Worm (Caenorhabditis elegans) whole organism, L4 larva: ENCODE data around the gene lgc-1.
A peak's percentile ranks its signal among the peaks of the same experiment; 100 is the strongest.

ENCODE experiments used
- F37D6.2 ChIP-seq: sonication (generic microtip); optimal IDR thresholded peaks from 2 replicates; lab custom pipeline; 2016; ENCODE audit warnings: mild to moderate bottlenecking, missing genetic modification characterization, missing compliant biosample characterization
- F44E2.7 ChIP-seq: fragments of 200-800 bp; sonication (Bioruptor generic); IDR thresholded peaks from 2 replicates; pipeline ENCODE4 v2.1.2; 2022; ENCODE audit warnings: missing genetic modification characterization, missing compliant biosample characterization
- T20F7.1 ChIP-seq: fragments of 200-800 bp; sonication (Bioruptor generic); optimal IDR thresholded peaks from 2 replicates; lab custom pipeline; 2018; ENCODE audit warnings: mild to moderate bottlenecking, missing genetic modification characterization, missing compliant biosample characterization
- T26A8.4 ChIP-seq: fragments of 200-800 bp; sonication (Bioruptor generic); IDR thresholded peaks from 2 replicates; pipeline ENCODE4 v1.3.6; 2022; ENCODE audit warnings: missing genetic modification characterization, missing compliant biosample characterization
- Y75B8A.6 ChIP-seq: fragments of 200-800 bp; sonication (Bioruptor generic); IDR thresholded peaks from 2 replicates; pipeline ENCODE4 v1.3.6; 2022; ENCODE audit warnings: missing genetic modification reagents, missing genetic modification characterization, missing compliant biosample characterization
- ZK337.2 ChIP-seq: fragments of 200-800 bp; sonication (Bioruptor generic); IDR thresholded peaks from 2 replicates; pipeline ENCODE4 v1.3.6; 2022; ENCODE audit warnings: missing genetic modification reagents, missing genetic modification characterization, missing compliant biosample characterization
- ceh-20 ChIP-seq: fragments of 200-800 bp; sonication (Bioruptor generic); IDR thresholded peaks from 2 replicates; pipeline ENCODE4 v1.3.6; 2022; ENCODE audit warnings: missing genetic modification reagents, missing genetic modification characterization, missing compliant biosample characterization
- ceh-44 ChIP-seq: fragments of 200-800 bp; sonication (Bioruptor generic); IDR thresholded peaks from 2 replicates; pipeline ENCODE4 v1.3.6; 2022; ENCODE audit warnings: missing genetic modification reagents, missing genetic modification characterization, missing compliant biosample characterization
- daf-8 ChIP-seq: fragments of 200-800 bp; sonication (Bioruptor generic); IDR thresholded peaks from 2 replicates; pipeline ENCODE4 v1.3.6; 2022; ENCODE audit warnings: missing genetic modification characterization, missing compliant biosample characterization
- duxl-1 ChIP-seq: sonication (generic microtip); optimal IDR thresholded peaks from 2 replicates; lab custom pipeline; 2016; ENCODE audit warnings: mild to moderate bottlenecking, missing genetic modification characterization, moderate library complexity, missing compliant biosample characterization; ENCODE audit not compliant: poor library complexity
- dve-1 ChIP-seq: sonication (generic microtip); optimal IDR thresholded peaks from 2 replicates; lab custom pipeline; 2017; ENCODE audit warnings: antibody characterized with exemption, mild to moderate bottlenecking, missing genetic modification characterization, missing compliant biosample characterization; ENCODE audit not compliant: insufficient read depth
- egl-43 ChIP-seq: fragments of 200-800 bp; sonication (Bioruptor generic); IDR thresholded peaks from 2 replicates; pipeline ENCODE4 v1.3.6; 2022; ENCODE audit warnings: missing genetic modification reagents, missing genetic modification characterization, missing compliant biosample characterization
- fos-1 ChIP-seq: fragments of 150-350 bp; optimal IDR thresholded peaks from 2 replicates; lab custom pipeline; 2014; ENCODE audit warnings: missing biosample characterization, missing genetic modification characterization
- hif-1 ChIP-seq, 2 experiments: sonication (generic microtip); optimal IDR thresholded peaks; 2 replicates each; lab custom pipeline; 2016 to 2017; ENCODE audit warnings: missing compliant biosample characterization in 2 of 2, missing genetic modification characterization in 2 of 2, missing genetic modification reagents in 2 of 2, missing genotype in 2 of 2, mild to moderate bottlenecking in 1 of 2
- hlh-30 ChIP-seq: sonication (generic microtip); optimal IDR thresholded peaks from 2 replicates; lab custom pipeline; 2017; ENCODE audit warnings: antibody characterized with exemption, mild to moderate bottlenecking, missing genetic modification characterization, missing compliant biosample characterization; ENCODE audit not compliant: insufficient read depth
- lin-15B ChIP-seq: fragments of 150-350 bp; sonication (generic microtip); optimal IDR thresholded peaks from 3 replicates; lab custom pipeline; 2014; ENCODE audit warnings: missing biosample characterization, missing genetic modification characterization
- lir-3 ChIP-seq: sonication (generic microtip); optimal IDR thresholded peaks from 2 replicates; lab custom pipeline; 2016; ENCODE audit warnings: mild to moderate bottlenecking, missing genetic modification characterization, missing compliant biosample characterization
- mep-1 ChIP-seq: fragments of 150-350 bp; sonication (generic microtip); optimal IDR thresholded peaks from 3 replicates; lab custom pipeline; 2014; ENCODE audit warnings: missing biosample characterization, missing genetic modification characterization
- nhr-237 ChIP-seq: sonication (generic microtip); optimal IDR thresholded peaks from 2 replicates; lab custom pipeline; 2017; ENCODE audit warnings: missing biosample characterization, missing genetic modification characterization
- nhr-25 ChIP-seq: sonication (generic microtip); optimal IDR thresholded peaks from 2 replicates; lab custom pipeline; 2017; ENCODE audit warnings: missing genetic modification characterization, mild to moderate bottlenecking, missing compliant biosample characterization, antibody characterized with exemption, moderate library complexity, borderline replicate concordance; ENCODE audit not compliant: insufficient read depth
- nhr-42 ChIP-seq: fragments of 200-800 bp; sonication (Bioruptor generic); IDR thresholded peaks from 2 replicates; pipeline ENCODE4 v1.3.6; 2022; ENCODE audit warnings: missing genetic modification characterization, missing compliant biosample characterization
- nhr-76 ChIP-seq: fragments of 150-350 bp; optimal IDR thresholded peaks from 2 replicates; lab custom pipeline; 2014; ENCODE audit warnings: missing biosample characterization, missing genetic modification characterization
- pha-4 ChIP-seq, 2 experiments: fragments of 150-350 bp in 1 of 2; fragments of 200-800 bp in 1 of 2; sonication (Bioruptor generic) in 1 of 2; IDR thresholded peaks in 1 of 2; optimal IDR thresholded peaks in 1 of 2; 2 replicates each; pipeline versions ENCODE4 v1.3.6 to Lab custom; 2014 to 2022; ENCODE audit warnings: missing genetic modification characterization in 2 of 2, missing genetic modification reagents in 2 of 2, missing biosample characterization in 1 of 2, missing compliant biosample characterization in 1 of 2
- php-3 ChIP-seq: fragments of 200-800 bp; sonication (Bioruptor generic); IDR thresholded peaks from 2 replicates; pipeline ENCODE4 v1.3.6; 2022; ENCODE audit warnings: missing genetic modification reagents, missing genetic modification characterization, missing compliant biosample characterization
- pqm-1 ChIP-seq: sonication (generic microtip); optimal IDR thresholded peaks from 2 replicates; lab custom pipeline; 2017; ENCODE audit warnings: missing biosample characterization, missing genetic modification characterization
- set-16 ChIP-seq: fragments of 200-800 bp; sonication (Bioruptor generic); IDR thresholded peaks from 2 replicates; pipeline ENCODE4 v1.3.6; 2022; ENCODE audit warnings: missing genetic modification reagents, missing genetic modification characterization, missing compliant biosample characterization
- snpc-1.2 ChIP-seq: fragments of 200-800 bp; sonication (Bioruptor generic); IDR thresholded peaks from 2 replicates; pipeline ENCODE4 v1.3.6; 2022; ENCODE audit warnings: missing genetic modification reagents, missing genetic modification characterization, missing compliant biosample characterization
- spr-1 ChIP-seq: sonication (generic microtip); optimal IDR thresholded peaks from 2 replicates; lab custom pipeline; 2016; ENCODE audit warnings: mild to moderate bottlenecking, missing genetic modification characterization, missing compliant biosample characterization
- tra-1 ChIP-seq: fragments of 200-800 bp; sonication (Bioruptor generic); IDR thresholded peaks from 2 replicates; pipeline ENCODE4 v1.3.6; 2022; ENCODE audit warnings: missing genetic modification reagents, missing genetic modification characterization, missing compliant biosample characterization
- unc-62 ChIP-seq, 3 experiments: fragments of 150-350 bp in 1 of 3; sonication (generic microtip); optimal IDR thresholded peaks in 2 of 3; peaks in 1 of 3; 1 replicate in 1 of 3; 2 replicates in 2 of 3; lab custom pipeline; 2014 to 2017; ENCODE audit warnings: missing biosample characterization in 3 of 3, missing genetic modification characterization in 3 of 3, missing genetic modification reagents in 3 of 3, missing genotype in 1 of 3
- vab-7 ChIP-seq: fragments of 200-800 bp; sonication (Bioruptor generic); IDR thresholded peaks from 2 replicates; pipeline ENCODE4 v1.3.6; 2022; ENCODE audit warnings: missing genetic modification reagents, missing genetic modification characterization, missing compliant biosample characterization
- zfp-2 ChIP-seq: sonication (generic microtip); optimal IDR thresholded peaks from 2 replicates; lab custom pipeline; 2016; ENCODE audit warnings: mild to moderate bottlenecking, missing genetic modification characterization, missing compliant biosample characterization
- zfp-3 ChIP-seq: fragments of 200-800 bp; sonication (Bioruptor generic); conservative IDR thresholded peaks from 2 replicates; pipeline ENCODE4 v1.3.6; 2022; ENCODE audit warnings: missing genetic modification reagents, missing genetic modification characterization, missing compliant biosample characterization

Gene lgc-1

DNA sequence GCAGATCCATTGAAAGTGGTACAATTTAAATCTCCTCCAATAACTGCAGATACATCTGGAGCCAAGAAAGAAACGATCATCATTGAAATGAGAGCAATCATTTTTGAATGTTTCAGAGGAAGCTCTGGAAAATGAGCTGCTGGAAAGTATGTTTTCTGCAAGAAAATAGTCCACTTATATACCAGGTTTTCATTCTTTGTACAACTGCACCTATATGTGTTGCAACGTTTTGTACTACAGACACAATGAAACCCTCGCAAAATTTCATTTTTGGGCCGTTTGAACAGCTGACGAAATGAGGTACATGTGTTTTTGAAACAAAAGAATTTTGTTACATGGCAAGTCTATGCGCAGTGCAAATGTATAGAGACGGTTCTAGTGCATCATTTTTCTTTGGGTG is 16.5 kb upstream of the lgc-1 start, which contains the start of gene T05B4.9:
TSS of gene T05B4.9 (minus strand) at position 101 of the 400 bp plus-strand sequence.
- TF ChIP-seq lin-15B: no peak
- TF ChIP-seq, all 104 proteins: peak for 0

DNA sequence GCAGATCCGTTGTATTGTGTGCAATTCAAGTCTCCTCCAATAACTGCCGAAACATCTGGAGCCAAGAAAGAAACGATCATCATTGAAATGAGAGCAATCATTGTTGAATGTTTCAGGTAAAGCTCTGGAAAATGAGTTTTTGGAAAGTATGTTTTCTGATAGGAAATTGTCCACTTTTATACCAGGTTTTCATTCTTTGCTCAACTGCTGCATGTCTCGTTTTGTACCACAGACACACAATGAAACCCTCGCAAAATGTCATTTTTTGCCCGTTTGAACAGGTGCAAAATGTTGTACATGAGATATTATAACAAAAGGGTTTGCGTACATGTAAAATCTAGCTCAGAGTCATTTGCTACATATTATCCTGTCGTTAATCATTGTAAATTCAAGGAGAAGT is 14.2 kb upstream of the lgc-1 start, which contains the start of gene T05B4.10:
TSS of gene T05B4.10 (minus strand) at position 101 of the 400 bp plus-strand sequence.
- TF ChIP-seq egl-43 (GFP tag; lab: Robert Waterston, UW) (no peak), ceh-44 (GFP tag; lab: Robert Waterston, UW) (no peak), dve-1 (tag; lab: Kevin White, UChicago) (no peak), nhr-237 (tag; lab: Kevin White, UChicago) (no peak), lir-3 (tag; lab: Kevin White, UChicago) (no peak), hlh-30 (tag; lab: Kevin White, UChicago) (no peak), T20F7.1 (no peak), hif-1 (tag; optimal IDR thresholded peaks at IDR 0.05; lab: Kevin White, UChicago) (no peak), pha-4 (GFP tag; IDR thresholded peaks at IDR 0.05; lab: Robert Waterston, UW) (no peak), pha-4 (tag; optimal IDR thresholded peaks at IDR 0.05; lab: Kevin White, UChicago) (no peak), fos-1 (tag; lab: Kevin White, UChicago) (no peak)

DNA sequence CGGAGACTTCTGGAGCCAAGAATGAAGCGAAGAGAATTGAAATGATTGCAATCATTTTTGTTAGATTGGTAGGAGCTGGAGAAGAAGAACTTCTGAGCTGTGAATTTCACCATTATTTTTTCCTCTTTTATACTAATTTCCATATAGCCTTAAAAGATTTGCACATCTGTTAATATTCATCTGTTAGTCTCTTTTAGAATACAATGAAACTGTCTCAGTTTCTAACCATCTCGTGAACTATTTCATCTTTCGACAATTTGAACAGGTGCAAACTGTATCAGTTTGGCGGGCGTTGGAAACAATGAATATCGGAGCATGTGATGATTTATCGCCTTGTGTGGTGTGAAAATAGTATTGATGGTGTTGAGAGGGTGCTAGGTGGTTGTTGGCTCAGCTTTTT is 12.4 kb upstream of the lgc-1 start, which contains the start of gene phat-5:
TSS of gene phat-5 (minus strand) at position 101 of the 400 bp plus-strand sequence.
- TF ChIP-seq ceh-44 (GFP tag; lab: Robert Waterston, UW) (no peak), daf-8 (GFP tag; lab: Robert Waterston, UW) (no peak), spr-1 (no peak), tra-1 (no peak), ceh-20 (GFP tag; lab: Robert Waterston, UW) (no peak), F37D6.2 (tag; lab: Kevin White, UChicago) (no peak)

DNA sequence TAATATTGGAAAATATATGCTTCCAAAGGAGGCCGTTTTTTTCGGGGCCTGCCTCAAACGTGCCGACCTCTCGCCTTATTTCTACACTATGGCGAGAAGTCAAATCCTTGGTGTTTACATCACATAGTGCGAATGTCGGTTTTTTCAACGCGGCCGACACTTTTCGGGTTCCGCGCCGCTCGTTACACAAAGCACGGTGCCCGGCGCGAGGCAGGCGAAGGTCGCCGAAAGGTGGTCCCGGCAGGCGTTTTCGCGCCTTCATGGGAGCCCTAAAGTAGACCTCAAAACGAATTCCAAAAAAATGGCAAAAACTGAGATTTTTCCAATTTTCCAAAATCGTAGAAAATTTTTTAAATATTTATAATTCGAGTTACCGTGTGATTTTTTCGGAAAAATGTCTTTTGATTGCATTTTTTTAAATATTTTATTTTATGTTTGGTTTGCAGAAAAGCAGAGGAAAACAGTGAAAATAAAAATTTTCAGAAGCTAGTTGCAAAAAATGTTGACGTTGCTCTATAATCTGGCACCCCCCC is 9.2 kb upstream of the lgc-1 start, which contains the start of gene T05B4.12:
TSS of gene T05B4.12 (minus strand) at position 483 of the 533 bp plus-strand sequence.
- no peak for TF ChIP-seq pqm-1 (tag; lab: Kevin White, UChicago)
- TF ChIP-seq T26A8.4 (GFP tag; lab: Robert Waterston, UW): no peak
- TF ChIP-seq set-16: peak; percentile 68
- TF ChIP-seq T20F7.1: no peak

DNA sequence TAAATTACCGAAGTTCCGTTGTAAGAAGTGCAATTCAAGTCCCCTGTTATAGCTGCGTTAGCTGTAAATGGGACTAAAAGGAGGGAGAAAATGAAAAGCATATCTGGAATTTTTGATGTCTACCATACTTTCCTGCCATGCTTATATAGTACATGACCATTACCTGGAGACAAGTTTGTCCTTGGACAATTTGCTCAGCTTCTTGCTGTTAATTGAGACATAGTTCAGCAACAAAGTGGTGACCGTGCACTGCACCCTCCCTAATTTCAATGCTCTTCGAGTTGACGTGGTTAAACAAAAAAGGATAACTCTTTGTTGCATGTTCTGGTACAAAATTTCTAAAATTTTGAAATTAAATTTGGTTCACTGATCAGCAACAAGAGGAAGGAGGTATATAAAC is 7.4 kb upstream of the lgc-1 start, which contains the start of gene T05B4.13:
TSS of gene T05B4.13 (minus strand) at position 101 of the 400 bp plus-strand sequence.
- TF ChIP-seq Y75B8A.6 (no peak), duxl-1 (no peak), nhr-25 (tag; lab: Kevin White, UChicago) (no peak), nhr-42 (GFP tag; lab: Robert Waterston, UW) (no peak), php-3 (no peak), snpc-1.2 (GFP tag; lab: Robert Waterston, UW) (no peak), nhr-76 (tag; lab: Kevin White, UChicago) (no peak), ZK337.2 (GFP tag; lab: Robert Waterston, UW) (no peak), vab-7 (GFP tag; lab: Robert Waterston, UW) (no peak), mep-1 (tag; lab: Kevin White, UChicago) (no peak), zfp-2 (tag; lab: Kevin White, UChicago) (no peak), F44E2.7 (GFP tag; lab: Robert Waterston, UW) (no peak), pqm-1 (tag; lab: Kevin White, UChicago) (no peak), tra-1 (no peak), zfp-3 (GFP tag; lab: Robert Waterston, UW) (no peak), unc-62 (GFP tag; optimal IDR thresholded peaks at IDR 0.05 in 1 of 2; lab: Kevin White, UChicago) (no peak), unc-62 (tag; optimal IDR thresholded peaks at IDR 0.05; lab: Kevin White, UChicago) (no peak)
